Fruit fly (Drosophila melanogaster): ENCODE results near the gene CG15386.

The CG15386 gene

DNA sequence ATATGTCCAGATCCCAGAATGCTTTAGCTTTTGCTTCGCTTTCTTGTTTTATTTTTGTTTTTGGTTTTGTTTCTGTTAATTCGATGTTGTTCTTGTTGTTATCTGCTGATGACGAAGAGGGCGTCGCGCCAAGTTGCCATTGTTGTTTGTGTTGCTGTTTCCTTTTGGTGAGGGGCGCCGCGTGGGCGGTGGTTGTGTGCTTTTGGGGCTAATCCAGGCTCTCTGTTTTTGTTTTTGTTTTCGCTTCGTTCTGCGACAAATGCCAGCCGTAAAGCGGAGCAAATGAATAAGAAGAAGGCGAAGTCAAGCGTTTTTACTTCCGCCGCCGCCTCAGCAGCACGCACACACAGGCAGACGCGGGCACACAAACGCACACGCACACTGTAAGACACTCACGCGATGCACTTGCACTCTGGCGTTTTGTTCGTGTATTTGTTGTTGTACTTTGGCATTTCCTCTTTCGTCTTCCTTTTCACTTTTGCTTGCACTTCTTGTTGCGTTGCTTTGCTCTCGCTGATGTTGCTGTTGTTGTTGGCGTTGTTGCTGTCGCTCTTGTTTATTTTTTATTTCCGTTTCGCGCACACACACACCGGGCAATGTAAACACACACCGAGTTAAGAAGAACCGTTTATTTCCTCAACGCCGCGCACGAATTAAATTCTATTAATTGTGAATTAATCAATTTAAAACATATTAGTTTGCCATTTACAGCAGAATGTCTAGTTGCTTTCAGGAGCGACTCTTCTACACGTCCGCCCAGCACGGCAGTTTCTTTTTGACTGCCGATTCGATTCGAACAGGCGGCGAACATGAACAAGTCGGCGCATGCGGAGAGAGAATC lies 38.9 kb downstream of the CG15386 start, which contains the start of gene aop (continued):
- TF ChIP-seq CG7745 (tag; optimal IDR thresholded peaks at IDR 0.05), result peak; percentile 45
- TF ChIP-seq CG12942 (GFP tag; optimal IDR thresholded peaks at IDR 0.05), result no peak
- TF ChIP-seq wek (GFP tag; optimal IDR thresholded peaks at IDR 0.05), result no peak
- no peak for TF ChIP-seq danr (GFP tag; IDR thresholded peaks at IDR 0.05)
- peak; percentile 61; the same call in 1 of the 2 replicates for TF ChIP-seq ato (GFP tag; IDR thresholded peaks at IDR 0.05; ENCODE audit: partially characterized antibody)
- TF ChIP-seq Oaz (GFP tag; IDR thresholded peaks at IDR 0.05), result no peak
- TF ChIP-seq gro (GFP tag; optimal IDR thresholded peaks at IDR 0.05), result peak; percentile 71
- no peak for TF ChIP-seq C15 (GFP tag; IDR thresholded peaks at IDR 0.05)
- TF ChIP-seq CG7556 (GFP tag; optimal IDR thresholded peaks at IDR 0.05), result peak; percentile 13
- TF ChIP-seq vvl (GFP tag; IDR thresholded peaks at IDR 0.05), result peak; percentile 48; the same call in 1 of the 2 replicates
- no peak for TF ChIP-seq MESR4 (GFP tag; optimal IDR thresholded peaks at IDR 0.05)
- peak; percentile 16; the same call in 1 of the 2 replicates for TF ChIP-seq ara (GFP tag; IDR thresholded peaks at IDR 0.05)
- TF ChIP-seq tio (GFP tag; optimal IDR thresholded peaks at IDR 0.05), result no peak
- peak; percentile 44 for TF ChIP-seq Vsx1 (GFP tag; optimal IDR thresholded peaks at IDR 0.05)
- TF ChIP-seq CG11398 (GFP tag; optimal IDR thresholded peaks at IDR 0.05), result no peak
- TF ChIP-seq ase (GFP tag; IDR thresholded peaks at IDR 0.05), result no peak
- peak; percentile 61 for TF ChIP-seq HLHmδ (GFP tag; optimal IDR thresholded peaks at IDR 0.05)
- TF ChIP-seq CG6683 (GFP tag; optimal IDR thresholded peaks at IDR 0.05), result no peak
- TF ChIP-seq luna (GFP tag; optimal IDR thresholded peaks at IDR 0.05), result no peak
- TF ChIP-seq croc (GFP tag; conservative IDR thresholded peaks at IDR 0.05), result no peak
- no peak for TF ChIP-seq CG14050 (GFP tag; IDR thresholded peaks at IDR 0.05)
- no peak for TF ChIP-seq Rx (GFP tag; IDR thresholded peaks at IDR 0.05)
- TF ChIP-seq insv (GFP tag; optimal IDR thresholded peaks at IDR 0.05), result peak in 1 of 2 experiments; percentile 51
- peak; percentile 29 for TF ChIP-seq unpg (GFP tag; optimal IDR thresholded peaks at IDR 0.05)
- peak; percentile 3 for TF ChIP-seq lbe (GFP tag; optimal IDR thresholded peaks at IDR 0.05)
- TF ChIP-seq CG11093 (GFP tag; IDR thresholded peaks at IDR 0.05), result no peak
- TF ChIP-seq CG10959 (GFP tag; IDR thresholded peaks at IDR 0.05), result no peak
- peak; percentile 48 for TF ChIP-seq MTF-1 (GFP tag; optimal IDR thresholded peaks at IDR 0.05; ENCODE audit: borderline replicate concordance)
- peak; percentile 42 for TF ChIP-seq CG12155 (GFP tag; optimal IDR thresholded peaks at IDR 0.05)
- no peak for TF ChIP-seq Oli (tag; optimal IDR thresholded peaks at IDR 0.05)
- peak in 1 of 2 experiments; percentile 22 for TF ChIP-seq Hr78 (GFP tag; optimal IDR thresholded peaks at IDR 0.05)
- peak; percentile 31 for TF ChIP-seq eyg (GFP tag; optimal IDR thresholded peaks at IDR 0.05)
- TF ChIP-seq dimm (GFP tag; IDR thresholded peaks at IDR 0.05), result no peak
- no peak for TF ChIP-seq CG4707 (GFP tag; optimal IDR thresholded peaks at IDR 0.05)
- no peak for TF ChIP-seq slbo (GFP tag; IDR thresholded peaks at IDR 0.05)
- no peak for TF ChIP-seq Max (GFP tag; optimal IDR thresholded peaks at IDR 0.05)
- no peak for TF ChIP-seq CG2875 (GFP tag; optimal IDR thresholded peaks at IDR 0.05)
- no peak for TF ChIP-seq Hr51 (GFP tag; optimal IDR thresholded peaks at IDR 0.05)
- peak; percentile 50 for TF ChIP-seq ac (GFP tag; optimal IDR thresholded peaks at IDR 0.05)
- peak; percentile 33; the same call in 1 of the 2 replicates for TF ChIP-seq CG31441 (GFP tag; IDR thresholded peaks at IDR 0.05)
- no peak for TF ChIP-seq Doc2 (GFP tag; IDR thresholded peaks at IDR 0.05)
- no peak for TF ChIP-seq ham (GFP tag; IDR thresholded peaks at IDR 0.05)
- TF ChIP-seq CG14441 (GFP tag; IDR thresholded peaks at IDR 0.05), result no peak; the same call in 1 of the 2 replicates
- TF ChIP-seq CG18476 (GFP tag; optimal IDR thresholded peaks at IDR 0.05), result no peak
- TF ChIP-seq dati (GFP tag; IDR thresholded peaks at IDR 0.05), result no peak
- peak; percentile 19 for TF ChIP-seq tap (tag; optimal IDR thresholded peaks at IDR 0.05)
- no peak for TF ChIP-seq lov (optimal IDR thresholded peaks at IDR 0.05)
- no peak for TF ChIP-seq lov (GFP tag; IDR thresholded peaks at IDR 0.05)
- TF ChIP-seq CG13296 (GFP tag; optimal IDR thresholded peaks at IDR 0.05), result peak; percentile 48

All from whole organism, embryonic.